Fruit fly (Drosophila melanogaster) Kc167 (cell line): ENCODE data around the gene CG34310.

Source experiments
- Myc ChIP-seq: fragments of >200 bp; optimal IDR thresholded peaks from 2 replicates; lab custom pipeline; 2017; ENCODE audit warnings: missing external identifiers
- Sin3A ChIP-seq: fragments of >200 bp; optimal IDR thresholded peaks from 2 replicates; lab custom pipeline; 2018; ENCODE audit warnings: missing external identifiers
- h ChIP-seq: fragments of >200 bp; optimal IDR thresholded peaks from 3 replicates; lab custom pipeline; 2018; ENCODE audit warnings: missing external identifiers
- insv ChIP-seq: fragments of >200 bp; optimal IDR thresholded peaks from 3 replicates; lab custom pipeline; 2018; ENCODE audit warnings: missing external identifiers
- ttk ChIP-seq: sonication (Bioruptor generic); optimal IDR thresholded peaks from 2 replicates; lab custom pipeline; 2017; ENCODE audit warnings: missing external identifiers

- no peak for TF ChIP-seq h (lab: Kevin White, UChicago)
- TF ChIP-seq Sin3A (lab: Kevin White, UChicago), result no peak
- TF ChIP-seq Myc (lab: Kevin White, UChicago), result no peak
- no peak for TF ChIP-seq ttk
- no peak for TF ChIP-seq insv (lab: Kevin White, UChicago)
These were observed at the start of gene CG34310, which contains the start of the genes CG13771 and cup for dm6 chr2L:6663562-6664051.
